Worm (Caenorhabditis elegans) whole organism, L3 larva: ENCODE results near the gene Y25C1A.8.

Source experiments
- ama-1 ChIP-seq: fragments of 150-350 bp; optimal IDR thresholded peaks from 2 replicates; lab custom pipeline; 2018
- elt-1 ChIP-seq: fragments of 150-350 bp; optimal IDR thresholded peaks from 2 replicates; lab custom pipeline; 2014; ENCODE audit warnings: missing biosample characterization, missing genetic modification characterization
- mdl-1 ChIP-seq: fragments of 150-350 bp; optimal IDR thresholded peaks from 2 replicates; lab custom pipeline; 2014; ENCODE audit warnings: missing biosample characterization, missing genetic modification characterization
- nhr-12 ChIP-seq: fragments of 150-350 bp; optimal IDR thresholded peaks from 2 replicates; lab custom pipeline; 2014; ENCODE audit warnings: missing biosample characterization, missing genetic modification characterization
- unc-62 ChIP-seq: fragments of 150-350 bp; sonication (generic microtip); optimal IDR thresholded peaks from 4 replicates; lab custom pipeline; 2014; ENCODE audit warnings: missing biosample characterization, missing genetic modification reagents, missing genetic modification characterization
- ztf-11 ChIP-seq: fragments of 150-350 bp; optimal IDR thresholded peaks from 2 replicates; lab custom pipeline; 2014; ENCODE audit warnings: missing biosample characterization, missing genetic modification characterization

ce11 chrII:3036344-3036743 lies 40.4 kb downstream of the Y25C1A.8 start:
- TF ChIP-seq ama-1 (lab: Kevin White, UChicago): no peak
- TF ChIP-seq nhr-12: no peak
- no peak for TF ChIP-seq elt-1 (tag; lab: Kevin White, UChicago)
- no peak for TF ChIP-seq mdl-1 (tag; lab: Kevin White, UChicago)
- TF ChIP-seq unc-62: no peak
- no peak for TF ChIP-seq ztf-11 (tag; lab: Kevin White, UChicago)
